Worm (Caenorhabditis elegans) whole organism, dauer: ENCODE data around the gene pgp-3.

Experiments
- unc-62 ChIP-seq: sonication (generic microtip); optimal IDR thresholded peaks from 2 replicates; lab custom pipeline; 2017; ENCODE audit warnings: missing biosample characterization, missing genetic modification reagents, missing genetic modification characterization

Gene pgp-3

ce11 chrX:11344899-11345298 lies 7.1 kb upstream of the pgp-3 start:
- TF ChIP-seq unc-62, result no peak

ce11 chrX:11345471-11345870 lies 6.5 kb upstream of the pgp-3 start:
- TF ChIP-seq unc-62, result no peak

ce11 chrX:11346155-11346554 lies 5.8 kb upstream of the pgp-3 start, which contains the start of gene oct-2:
Gene oct-2 (plus strand): TSS chrX:11346455.
- no peak for TF ChIP-seq unc-62

- no peak for TF ChIP-seq unc-62
Observed at ce11 chrX:11351288-11351687, 668 bp upstream of the pgp-3 start.

ce11 chrX:11355856-11356255 lies 3.9 kb downstream of the pgp-3 start:
- no peak for TF ChIP-seq unc-62

- TF ChIP-seq unc-62, result no peak
Observed at ce11 chrX:11357516-11357915, 5.6 kb downstream of the pgp-3 start, which contains the start of gene pgp-4. Gene pgp-4 (plus strand): TSS chrX:11357816.

ce11 chrX:11364914-11365313 lies 13.0 kb downstream of the pgp-3 start:
- TF ChIP-seq unc-62, result no peak

ce11 chrX:11365995-11366394 lies 14.0 kb downstream of the pgp-3 start:
- no peak for TF ChIP-seq unc-62

- TF ChIP-seq unc-62, result no peak
Observed at ce11 chrX:11367087-11367486, 15.1 kb downstream of the pgp-3 start.

ce11 chrX:11367640-11368039 lies 15.7 kb downstream of the pgp-3 start:
- TF ChIP-seq unc-62, result no peak

- no peak for TF ChIP-seq unc-62
Observed at ce11 chrX:11368417-11368816, 16.5 kb downstream of the pgp-3 start, which contains the start of gene ttyh-1. Gene ttyh-1 (plus strand): TSS chrX:11368717.

- no peak for TF ChIP-seq unc-62
Observed at ce11 chrX:11368845-11369244, 16.9 kb downstream of the pgp-3 start.

- TF ChIP-seq unc-62, result no peak
Observed at ce11 chrX:11370090-11370489, 18.1 kb downstream of the pgp-3 start.

- no peak for TF ChIP-seq unc-62
Observed at ce11 chrX:11375509-11375908, 23.6 kb downstream of the pgp-3 start, which contains the start of gene F42E11.3. Gene F42E11.3 (minus strand): TSS chrX:11375609.

- TF ChIP-seq unc-62, result no peak
Observed at ce11 chrX:11377370-11377769, 25.4 kb downstream of the pgp-3 start, which contains the start of gene tni-1. Gene tni-1 (minus strand): TSS chrX:11377470.

- TF ChIP-seq unc-62, result no peak
Observed at ce11 chrX:11379135-11379781, 27.3 kb downstream of the pgp-3 start.

ce11 chrX:11383359-11383758 lies 31.4 kb downstream of the pgp-3 start:
- TF ChIP-seq unc-62, result no peak

- no peak for TF ChIP-seq unc-62
Observed at ce11 chrX:11384534-11385441, 32.8 kb downstream of the pgp-3 start, which contains the start of the genes F08B12.11 and prmn-1. Gene F08B12.11 (plus strand): TSS chrX:11385054. Gene prmn-1 (plus strand): TSS chrX:11385084.
